Worm (Caenorhabditis elegans) whole organism, mixed stage, embryonic: ENCODE measurements around the gene fbxa-71.

Experiments used
- ces-1 ChIP-seq: fragments of 150-350 bp; optimal IDR thresholded peaks from 2 replicates; lab custom pipeline; 2014; ENCODE audit warnings: missing biosample characterization, missing genetic modification reagents, missing genetic modification characterization
- cnd-1 ChIP-seq: fragments of 200-800 bp; sonication (Bioruptor generic); optimal IDR thresholded peaks from 2 replicates; lab custom pipeline; 2018; ENCODE audit warnings: mild to moderate bottlenecking, missing genetic modification characterization, missing compliant biosample characterization
- elt-1 ChIP-seq: sonication (generic microtip); optimal IDR thresholded peaks from 2 replicates; lab custom pipeline; 2017; ENCODE audit warnings: missing genetic modification characterization, mild to moderate bottlenecking, missing compliant biosample characterization, antibody characterized with exemption, moderate library complexity, borderline replicate concordance; ENCODE audit not compliant: insufficient read depth
- lin-32 ChIP-seq: fragments of 200-800 bp; sonication (Bioruptor generic); optimal IDR thresholded peaks from 2 replicates; lab custom pipeline; 2018; ENCODE audit warnings: mild to moderate bottlenecking, missing genetic modification characterization, missing compliant biosample characterization
- nhr-12 ChIP-seq: fragments of 150-350 bp; optimal IDR thresholded peaks from 2 replicates; lab custom pipeline; 2014; ENCODE audit warnings: missing biosample characterization, missing genetic modification characterization
- nhr-2 ChIP-seq: fragments of 150-350 bp; optimal IDR thresholded peaks from 2 replicates; lab custom pipeline; 2014; ENCODE audit warnings: missing biosample characterization, missing genetic modification characterization
- nhr-76 ChIP-seq: sonication (generic microtip); optimal IDR thresholded peaks from 2 replicates; lab custom pipeline; 2017; ENCODE audit warnings: missing biosample characterization, missing genetic modification characterization
- pha-4 ChIP-seq: fragments of 150-350 bp; optimal IDR thresholded peaks from 2 replicates; lab custom pipeline; 2018; ENCODE audit warnings: missing biosample characterization, missing genetic modification reagents, missing genetic modification characterization
- snpc-4 ChIP-seq: fragments of 150-350 bp; optimal IDR thresholded peaks from 2 replicates; lab custom pipeline; 2014; ENCODE audit warnings: missing biosample characterization, missing genetic modification characterization
- sptf-1 ChIP-seq: sonication (generic microtip); optimal IDR thresholded peaks from 2 replicates; lab custom pipeline; 2017; ENCODE audit warnings: mild to moderate bottlenecking, missing genetic modification characterization, moderate library complexity, missing compliant biosample characterization
- unc-62 ChIP-seq: fragments of 150-350 bp; optimal IDR thresholded peaks from 2 replicates; lab custom pipeline; 2014; ENCODE audit warnings: missing biosample characterization, missing genetic modification reagents, missing genetic modification characterization
- ztf-11 ChIP-seq: fragments of 150-350 bp; optimal IDR thresholded peaks from 2 replicates; lab custom pipeline; 2014; ENCODE audit warnings: missing biosample characterization, missing genetic modification characterization

DNA sequence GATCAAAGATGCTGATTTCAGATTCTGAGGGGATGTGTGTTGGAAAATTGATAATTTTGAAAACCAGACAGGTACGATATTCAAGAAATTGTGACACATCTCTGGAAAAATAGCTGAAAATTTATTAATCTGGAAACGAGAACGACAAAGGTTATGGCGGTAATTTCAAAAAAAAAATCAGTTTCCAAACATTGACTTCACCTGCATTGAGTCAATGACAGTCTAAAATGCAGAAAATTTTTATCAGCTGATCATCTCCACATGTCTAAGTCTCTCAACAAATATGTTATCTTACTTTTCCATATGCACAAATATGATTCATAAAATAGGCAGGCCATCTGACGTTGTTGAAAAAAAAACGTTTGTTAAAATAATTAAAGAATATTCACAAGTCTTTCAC lies 16.5 kb downstream of the fbxa-71 start, which contains the start of gene fbxa-48:
- TF ChIP-seq ztf-11 (tag; lab: Kevin White, UChicago) = no peak
- TF ChIP-seq cnd-1 (tag; lab: Kevin White, UChicago) = no peak
- no peak for TF ChIP-seq snpc-4
- no peak for TF ChIP-seq nhr-76 (tag; lab: Kevin White, UChicago)
- no peak for TF ChIP-seq nhr-2 (tag; lab: Kevin White, UChicago)
- TF ChIP-seq unc-62 (GFP tag; lab: Kevin White, UChicago) = no peak
- TF ChIP-seq lin-32 (GFP tag; lab: Kevin White, UChicago) = no peak
- no peak for TF ChIP-seq nhr-12
- no peak for TF ChIP-seq elt-1 (tag; lab: Kevin White, UChicago)
- TF ChIP-seq pha-4 (tag; lab: Kevin White, UChicago) = no peak
- no peak for TF ChIP-seq sptf-1 (tag; lab: Kevin White, UChicago)
- TF ChIP-seq ces-1 (GFP tag; lab: Kevin White, UChicago) = no peak
